Fruit fly (Drosophila melanogaster) whole organism, embryonic: ENCODE measurements around the gene Tom70.
A peak's percentile ranks its signal among the peaks of the same experiment; 100 is the strongest.

Experiments
- Antp ChIP-seq: fragments of 200-800 bp; sonication (Bioruptor generic); optimal IDR thresholded peaks from 3 replicates; lab custom pipeline; 2016; ENCODE audit warnings: missing biosample characterization, missing genetic modification characterization
- Asciz ChIP-seq: fragments of 200-800 bp; sonication (Bioruptor generic); optimal IDR thresholded peaks from 2 replicates; lab custom pipeline; 2017; ENCODE audit warnings: missing biosample characterization, mild to moderate bottlenecking, missing genetic modification characterization, missing genetic modification reagents
- B-H1 ChIP-seq: fragments of 200-800 bp; sonication (Bioruptor generic); IDR thresholded peaks from 3 replicates; pipeline ENCODE4 v1.3.6; 2022; ENCODE audit warnings: missing biosample characterization, missing genetic modification characterization
- BtbVII ChIP-seq: fragments of 200-800 bp; sonication (Bioruptor generic); optimal IDR thresholded peaks from 3 replicates; lab custom pipeline; 2017; ENCODE audit warnings: missing biosample characterization, mild to moderate bottlenecking, missing genetic modification characterization
- CG10431 ChIP-seq: fragments of 200-800 bp; sonication (Bioruptor generic); optimal IDR thresholded peaks from 3 replicates; lab custom pipeline; 2018; ENCODE audit warnings: missing biosample characterization, mild to moderate bottlenecking, missing genetic modification characterization
- CG10462 ChIP-seq: fragments of 200-800 bp; sonication (Bioruptor generic); optimal IDR thresholded peaks from 2 replicates; lab custom pipeline; 2016; ENCODE audit warnings: missing biosample characterization, missing genetic modification characterization
- CG10979 ChIP-seq: fragments of 200-800 bp; sonication (Bioruptor generic); optimal IDR thresholded peaks from 2 replicates; lab custom pipeline; 2018; ENCODE audit warnings: missing biosample characterization, mild to moderate bottlenecking, missing genetic modification characterization, moderate library complexity
- CG11085 ChIP-seq: fragments of 200-800 bp; sonication (Bioruptor generic); IDR thresholded peaks from 2 replicates; pipeline ENCODE4 v1.3.6; 2022; ENCODE audit warnings: missing biosample characterization, missing genetic modification characterization
- CG11093 ChIP-seq: fragments of 200-800 bp; sonication (Bioruptor generic); IDR thresholded peaks from 3 replicates; pipeline ENCODE4 v1.3.6; 2022; ENCODE audit warnings: missing biosample characterization, missing genetic modification characterization
- CG11247 ChIP-seq: fragments of 200-800 bp; sonication (Bioruptor generic); IDR thresholded peaks from 2 replicates; pipeline ENCODE4 v1.3.6; 2022; ENCODE audit warnings: missing biosample characterization, missing genetic modification characterization
- CG12391 ChIP-seq: fragments of 200-800 bp; sonication (Bioruptor generic); optimal IDR thresholded peaks from 3 replicates; lab custom pipeline; 2018; ENCODE audit warnings: missing biosample characterization, mild to moderate bottlenecking, missing genetic modification characterization, moderate library complexity
- CG13894 ChIP-seq: fragments of 200-800 bp; sonication (Bioruptor generic); optimal IDR thresholded peaks from 3 replicates; lab custom pipeline; 2018; ENCODE audit warnings: missing biosample characterization, mild to moderate bottlenecking, missing genetic modification characterization, moderate library complexity
- CG15269 ChIP-seq: fragments of 200-800 bp; sonication (Bioruptor generic); optimal IDR thresholded peaks from 2 replicates; lab custom pipeline; 2018; ENCODE audit warnings: missing biosample characterization, mild to moderate bottlenecking, missing genetic modification characterization, moderate library complexity
- CG17612 ChIP-seq: fragments of 200-800 bp; sonication (Bioruptor generic); IDR thresholded peaks from 2 replicates; pipeline ENCODE4 v1.3.6; 2022; ENCODE audit warnings: missing biosample characterization, missing genetic modification characterization
- CG17802 ChIP-seq: fragments of 200-800 bp; sonication (Bioruptor generic); optimal IDR thresholded peaks from 2 replicates; lab custom pipeline; 2018; ENCODE audit warnings: missing biosample characterization, mild to moderate bottlenecking, missing genetic modification characterization, moderate library complexity
- CG18476 ChIP-seq: fragments of 200-800 bp; sonication (Bioruptor generic); optimal IDR thresholded peaks from 2 replicates; lab custom pipeline; 2016; ENCODE audit warnings: missing biosample characterization, mild to moderate bottlenecking, missing genetic modification characterization
- CG4282 ChIP-seq: fragments of 200-800 bp; sonication (Bioruptor generic); optimal IDR thresholded peaks from 2 replicates; lab custom pipeline; 2016; ENCODE audit warnings: missing biosample characterization, missing genetic modification characterization
- CG4328 ChIP-seq: fragments of 200-800 bp; sonication (Bioruptor generic); optimal IDR thresholded peaks from 3 replicates; lab custom pipeline; 2017; ENCODE audit warnings: missing biosample characterization, missing genetic modification reagents, missing genetic modification characterization
- CG6791 ChIP-seq: fragments of 200-800 bp; sonication (Bioruptor generic); IDR thresholded peaks from 3 replicates; pipeline ENCODE4 v1.3.6; 2022; ENCODE audit warnings: missing biosample characterization, missing genetic modification characterization; ENCODE audit not compliant: partially characterized antibody
- CG8924 ChIP-seq: fragments of 200-800 bp; optimal IDR thresholded peaks from 3 replicates; lab custom pipeline; 2019; ENCODE audit warnings: missing biosample characterization, mild to moderate bottlenecking, missing genetic modification characterization, moderate library complexity
- Dp ChIP-seq: fragments of 200-800 bp; sonication (Bioruptor generic); optimal IDR thresholded peaks from 2 replicates; lab custom pipeline; 2018; ENCODE audit warnings: missing biosample characterization, mild to moderate bottlenecking, missing genetic modification characterization, moderate library complexity
- E2f2 ChIP-seq: fragments of 200-800 bp; sonication (Bioruptor generic); IDR thresholded peaks from 2 replicates; pipeline ENCODE4 v1.3.6; 2022; ENCODE audit warnings: missing biosample characterization, missing genetic modification characterization
- Fer3 ChIP-seq: fragments of 200-800 bp; sonication (Bioruptor generic); optimal IDR thresholded peaks from 2 replicates; lab custom pipeline; 2018; ENCODE audit warnings: missing biosample characterization, mild to moderate bottlenecking, missing genetic modification characterization, moderate library complexity
- Gug ChIP-seq: fragments of 200-800 bp; sonication (Bioruptor generic); IDR thresholded peaks from 4 replicates; pipeline ENCODE4 v1.3.6; 2022; ENCODE audit warnings: missing biosample characterization, missing genetic modification characterization
- H2.0 ChIP-seq: fragments of 200-800 bp; sonication (Bioruptor generic); IDR thresholded peaks from 2 replicates; pipeline ENCODE4 v1.3.6; 2022; ENCODE audit warnings: missing biosample characterization, missing genetic modification characterization
- HLH3B ChIP-seq: fragments of 200-800 bp; sonication (Bioruptor generic); IDR thresholded peaks from 2 replicates; pipeline ENCODE4 v1.3.6; 2022; ENCODE audit warnings: missing biosample characterization, missing genetic modification characterization
- Hr51 ChIP-seq, 2 experiments: fragments of 200-800 bp; sonication (Bioruptor generic); optimal IDR thresholded peaks; 2 replicates in 1 of 2; 3 replicates in 1 of 2; lab custom pipeline; 2016 to 2018; ENCODE audit warnings: missing biosample characterization in 2 of 2, missing genetic modification characterization in 2 of 2, mild to moderate bottlenecking in 1 of 2, moderate library complexity in 1 of 2
- Nf-YB ChIP-seq: fragments of 200-800 bp; sonication (Bioruptor generic); optimal IDR thresholded peaks from 3 replicates; lab custom pipeline; 2019; ENCODE audit warnings: missing biosample characterization, mild to moderate bottlenecking, missing genetic modification characterization, moderate library complexity
- Oli ChIP-seq: fragments of 200-800 bp; sonication (Bioruptor generic); optimal IDR thresholded peaks from 2 replicates; lab custom pipeline; 2018; ENCODE audit warnings: missing biosample characterization, mild to moderate bottlenecking, missing genetic modification characterization, moderate library complexity
- Trl ChIP-seq, 3 experiments: fragments of >200 bp in 2 of 3; fragments of 200-800 bp in 1 of 3; sonication (Bioruptor generic) in 1 of 3; optimal IDR thresholded peaks; 2 replicates in 1 of 3; 3 replicates in 2 of 3; lab custom pipeline; 2016 to 2017; ENCODE audit warnings: missing biosample characterization in 1 of 3, missing genetic modification characterization in 1 of 3
- amos ChIP-seq: fragments of 200-800 bp; sonication (Bioruptor generic); IDR thresholded peaks from 2 replicates; pipeline ENCODE4 v1.3.6; 2022; ENCODE audit warnings: missing biosample characterization, missing genetic modification characterization; ENCODE audit not compliant: partially characterized antibody
- ato ChIP-seq: fragments of 200-800 bp; sonication (Bioruptor generic); IDR thresholded peaks from 2 replicates; pipeline ENCODE4 v1.3.6; 2022; ENCODE audit warnings: missing biosample characterization, missing genetic modification characterization; ENCODE audit not compliant: partially characterized antibody
- chif ChIP-seq, 2 experiments: fragments of 200-800 bp; sonication (Bioruptor generic); optimal IDR thresholded peaks; 3 replicates each; lab custom pipeline; 2016; ENCODE audit warnings: missing biosample characterization in 2 of 2, missing genetic modification characterization in 2 of 2
- croc ChIP-seq: fragments of 200-800 bp; sonication (Bioruptor generic); conservative IDR thresholded peaks from 3 replicates; pipeline ENCODE4 v1.3.6; 2022; ENCODE audit warnings: missing biosample characterization, missing genetic modification characterization
- emc ChIP-seq: fragments of 200-800 bp; sonication (Bioruptor generic); optimal IDR thresholded peaks from 2 replicates; lab custom pipeline; 2016; ENCODE audit warnings: missing biosample characterization, missing genetic modification characterization
- ftz-f1 ChIP-seq: fragments of 200-800 bp; sonication (Bioruptor generic); optimal IDR thresholded peaks from 2 replicates; lab custom pipeline; 2016; ENCODE audit warnings: missing biosample characterization, missing genetic modification characterization
- gsb ChIP-seq: fragments of 200-800 bp; sonication (Bioruptor generic); IDR thresholded peaks from 2 replicates; pipeline ENCODE4 v1.3.6; 2022; ENCODE audit warnings: missing biosample characterization, missing genetic modification characterization
- ind ChIP-seq: fragments of 200-800 bp; sonication (Bioruptor generic); optimal IDR thresholded peaks from 3 replicates; lab custom pipeline; 2016; ENCODE audit warnings: missing biosample characterization, missing genetic modification characterization
- kni ChIP-seq: fragments of 200-800 bp; sonication (Bioruptor generic); optimal IDR thresholded peaks from 3 replicates; lab custom pipeline; 2017; ENCODE audit warnings: mild to moderate bottlenecking, missing biosample characterization, missing genetic modification reagents, missing genetic modification characterization
- knrl ChIP-seq: fragments of 200-800 bp; sonication (Bioruptor generic); IDR thresholded peaks from 3 replicates; pipeline ENCODE4 v1.3.6; 2022; ENCODE audit warnings: missing biosample characterization, missing genetic modification characterization; ENCODE audit not compliant: partially characterized antibody
- lab ChIP-seq: fragments of 200-800 bp; sonication (Bioruptor generic); optimal IDR thresholded peaks from 3 replicates; lab custom pipeline; 2017; ENCODE audit warnings: missing biosample characterization, missing genetic modification characterization, mild to moderate bottlenecking, moderate library complexity, missing genetic modification reagents
- odd ChIP-seq: fragments of 200-800 bp; sonication (Bioruptor generic); optimal IDR thresholded peaks from 2 replicates; lab custom pipeline; 2017; ENCODE audit warnings: missing biosample characterization, mild to moderate bottlenecking, missing genetic modification characterization
- sc ChIP-seq, 3 experiments: fragments of >200 bp in 2 of 3; fragments of 200-800 bp in 1 of 3; sonication (Bioruptor generic) in 1 of 3; optimal IDR thresholded peaks; 2 replicates in 2 of 3; 3 replicates in 1 of 3; lab custom pipeline; 2017; ENCODE audit warnings: mild to moderate bottlenecking in 1 of 3, missing biosample characterization in 1 of 3, missing genetic modification characterization in 1 of 3, missing genetic modification reagents in 1 of 3
- schlank ChIP-seq: fragments of 200-800 bp; sonication (Bioruptor generic); optimal IDR thresholded peaks from 2 replicates; lab custom pipeline; 2018; ENCODE audit warnings: missing biosample characterization, mild to moderate bottlenecking, missing genetic modification characterization
- sens ChIP-seq: fragments of 200-800 bp; sonication (Bioruptor generic); peaks from one replicate; lab custom pipeline; 2016; ENCODE audit warnings: missing biosample characterization, missing genetic modification characterization
- stwl ChIP-seq: fragments of 200-800 bp; sonication (Bioruptor generic); optimal IDR thresholded peaks from 3 replicates; lab custom pipeline; 2018; ENCODE audit warnings: missing biosample characterization, mild to moderate bottlenecking, missing genetic modification characterization, moderate library complexity
- zen ChIP-seq: fragments of 200-800 bp; sonication (Bioruptor generic); optimal IDR thresholded peaks from 3 replicates; lab custom pipeline; 2018; ENCODE audit warnings: missing biosample characterization, mild to moderate bottlenecking, missing genetic modification characterization, moderate library complexity

Gene Tom70

dm6 chr2L:12044613-12045350, 6.5 kb upstream of the Tom70 start, which contains the start of gene CG6785 (continued):
- TF ChIP-seq CG4282 (GFP tag; lab: Kevin White, UChicago) (peak; percentile 64), lab (GFP tag; lab: Kevin White, UChicago) (peak; percentile 94), CG17802 (tag; lab: Kevin White, UChicago) (peak; percentile 24), CG8924 (peak; percentile 85), H2.0 (GFP tag; lab: Robert Waterston, UW) (no peak), CG15269 (tag; lab: Kevin White, UChicago) (peak; percentile 79), CG12391 (tag; lab: Kevin White, UChicago) (peak; percentile 72), CG6791 (GFP tag; lab: Robert Waterston, UW) (no peak), BtbVII (GFP tag; lab: Kevin White, UChicago) (peak; percentile 88), CG4328 (peak; percentile 80), CG10462 (GFP tag; lab: Kevin White, UChicago) (peak; percentile 70), schlank (tag; lab: Kevin White, UChicago) (peak; percentile 84), odd (GFP tag; lab: Kevin White, UChicago) (peak; percentile 95), CG10979 (peak; percentile 50), Oli (peak; percentile 65), zen (tag; lab: Kevin White, UChicago) (peak; percentile 9), croc (no peak), Nf-YB (GFP tag; lab: Kevin White, UChicago) (peak; percentile 80), stwl (no peak), Hr51 (GFP tag; optimal IDR thresholded peaks at IDR 0.05; lab: Kevin White, UChicago) (peak; percentile 70), Dp (GFP tag; lab: Kevin White, UChicago) (peak; percentile 18), ind (GFP tag; lab: Kevin White, UChicago) (peak; percentile 2), Trl (optimal IDR thresholded peaks at IDR 0.05; lab: Kevin White, UChicago) (peak; percentile 83 to 97), Trl (GFP tag; optimal IDR thresholded peaks at IDR 0.05; lab: Kevin White, UChicago) (peak; percentile 94), HLH3B (GFP tag; lab: Robert Waterston, UW) (peak; percentile 69; the same call in 1 of the 2 replicates), amos (GFP tag; lab: Robert Waterston, UW) (no peak; the same call in 1 of the 2 replicates), Asciz (peak; percentile 98), CG11247 (GFP tag; lab: Robert Waterston, UW) (peak; percentile 30; the same call in 1 of the 2 replicates), CG13894 (tag; lab: Kevin White, UChicago) (peak; percentile 72), CG10431 (GFP tag; lab: Kevin White, UChicago) (peak; percentile 90), ato (GFP tag; lab: Robert Waterston, UW) (no peak), sens (peak; percentile 99), chif (GFP tag; optimal IDR thresholded peaks at IDR 0.05; lab: Kevin White, UChicago) (peak; percentile 77 to 88), sc (optimal IDR thresholded peaks at IDR 0.05; lab: Kevin White, UChicago) (no peak), sc (GFP tag; optimal IDR thresholded peaks at IDR 0.05; lab: Kevin White, UChicago) (peak; percentile 79), Fer3 (tag; lab: Kevin White, UChicago) (peak; percentile 76), CG11085 (no peak), CG17612 (GFP tag; lab: Robert Waterston, UW) (no peak), knrl (no peak), Antp (peak; percentile 62), ftz-f1 (GFP tag; lab: Kevin White, UChicago) (no peak), E2f2 (GFP tag; lab: Robert Waterston, UW) (peak; percentile 48; the same call in 1 of the 2 replicates), emc (GFP tag; lab: Kevin White, UChicago) (no peak), kni (GFP tag; lab: Kevin White, UChicago) (peak; percentile 86), CG11093 (GFP tag; lab: Robert Waterston, UW) (no peak), Gug (GFP tag; lab: Robert Waterston, UW) (no peak), gsb (GFP tag; lab: Robert Waterston, UW) (no peak), CG18476 (GFP tag; lab: Kevin White, UChicago) (peak; percentile 57), B-H1 (GFP tag; lab: Robert Waterston, UW) (no peak; the same call in 2 of the 3 replicates)
